Worm (Caenorhabditis elegans) whole organism, young adult: Measurements from ENCODE around the gene C37C3.18.

Experiments
- Y53F4B.3 ChIP-seq: fragments of 200-800 bp; sonication (Bioruptor generic); IDR thresholded peaks from 2 replicates; pipeline ENCODE4 v1.3.6; 2022; ENCODE audit warnings: missing genetic modification reagents, missing genetic modification characterization, missing compliant biosample characterization
- hrde-1 ChIP-seq: sonication (generic microtip); optimal IDR thresholded peaks from 2 replicates; lab custom pipeline; 2016; ENCODE audit warnings: missing genetic modification characterization, mild to moderate bottlenecking, missing compliant biosample characterization, moderate library complexity, missing genotype, missing genetic modification reagents, borderline replicate concordance
- mes-4 ChIP-seq: sonication (generic microtip); optimal IDR thresholded peaks from 2 replicates; lab custom pipeline; 2016; ENCODE audit warnings: missing genotype, missing genetic modification characterization, missing compliant biosample characterization

ce11 chrV:7826362-7826761, 28.4 kb upstream of the C37C3.18 start:
- TF ChIP-seq hrde-1 (tag; lab: Kevin White, UChicago): no peak
- no peak for TF ChIP-seq Y53F4B.3
- no peak for TF ChIP-seq mes-4 (tag; lab: Kevin White, UChicago)
